Fruit fly (Drosophila melanogaster): Measurements from ENCODE around the gene sgl.
A peak's percentile ranks its signal among the peaks of the same experiment; 100 is the strongest.

dm6 chr3L:6943204-6943947 is 21.2 kb downstream of the sgl start:
- TF ChIP-seq Rx (GFP tag; IDR thresholded peaks at IDR 0.05) (no peak), CG18619 (GFP tag; optimal IDR thresholded peaks at IDR 0.05) (no peak), Spps (tag; optimal IDR thresholded peaks at IDR 0.05) (no peak), CG14667 (GFP tag; IDR thresholded peaks at IDR 0.05) (no peak), ci (GFP tag; IDR thresholded peaks at IDR 0.05) (0 out of 3 replicates have a peak, but pooled peaks have one; percentile 10)

All from whole organism, embryonic.